Worm (Caenorhabditis elegans): Measurements from ENCODE around the gene F36D4.6.

DNA sequence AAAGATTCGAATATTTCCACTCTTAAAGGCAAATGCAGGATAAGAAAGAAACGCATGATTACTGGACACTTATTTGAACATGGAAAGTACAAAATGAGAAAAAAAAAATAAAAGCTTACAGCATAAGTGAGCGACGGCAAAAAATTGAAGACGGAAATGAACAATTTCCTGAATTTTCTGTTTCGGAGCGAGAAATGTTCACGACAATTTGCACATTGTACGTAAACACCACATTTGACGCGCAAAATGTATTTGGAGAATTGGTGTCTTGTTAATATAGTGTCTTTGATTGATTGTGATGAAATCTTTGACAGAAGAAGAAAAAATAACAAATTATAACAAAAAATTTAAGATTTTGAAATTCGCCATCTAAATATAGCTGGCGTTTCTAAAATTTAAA is 1.4 kb downstream of the F36D4.6 start, which contains the start of gene F36D4.5:
- TF ChIP-seq dox-1 (GFP tag; IDR thresholded peaks at IDR 0.05), result no peak
- TF ChIP-seq F37B4.10 (GFP tag; IDR thresholded peaks at IDR 0.05), result no peak
- TF ChIP-seq ztf-18 (tag; optimal IDR thresholded peaks at IDR 0.05), result no peak
- no peak for TF ChIP-seq C06A6.2 (GFP tag; conservative IDR thresholded peaks at IDR 0.05)
- TF ChIP-seq unc-62 (GFP tag; optimal IDR thresholded peaks at IDR 0.05), result no peak
- no peak for TF ChIP-seq attf-6 (GFP tag; IDR thresholded peaks at IDR 0.05)
- no peak for TF ChIP-seq nhr-120 (GFP tag; IDR thresholded peaks at IDR 0.05)
- no peak for TF ChIP-seq hlh-12 (tag; optimal IDR thresholded peaks at IDR 0.05)
- no peak for TF ChIP-seq F22D6.2 (tag; optimal IDR thresholded peaks at IDR 0.05)
- TF ChIP-seq ceh-58 (GFP tag; IDR thresholded peaks at IDR 0.05), result no peak
- TF ChIP-seq ztf-6 (GFP tag; IDR thresholded peaks at IDR 0.05), result no peak
- TF ChIP-seq madf-3 (GFP tag; IDR thresholded peaks at IDR 0.05), result no peak
